Fruit fly (Drosophila melanogaster): Measurements from ENCODE around the gene CG14340.

Gene CG14340

dm6 chr2L:1152693-1153092 lies 40.0 kb downstream of the CG14340 start:
- no peak for TF ChIP-seq N (GFP tag; optimal IDR thresholded peaks at IDR 0.05)
- TF ChIP-seq h (GFP tag; optimal IDR thresholded peaks at IDR 0.05) = no peak
- no peak for TF ChIP-seq rgr (GFP tag; optimal IDR thresholded peaks at IDR 0.05)
- TF ChIP-seq Dfd (GFP tag; optimal IDR thresholded peaks at IDR 0.05) = peak; percentile 99

DNA sequence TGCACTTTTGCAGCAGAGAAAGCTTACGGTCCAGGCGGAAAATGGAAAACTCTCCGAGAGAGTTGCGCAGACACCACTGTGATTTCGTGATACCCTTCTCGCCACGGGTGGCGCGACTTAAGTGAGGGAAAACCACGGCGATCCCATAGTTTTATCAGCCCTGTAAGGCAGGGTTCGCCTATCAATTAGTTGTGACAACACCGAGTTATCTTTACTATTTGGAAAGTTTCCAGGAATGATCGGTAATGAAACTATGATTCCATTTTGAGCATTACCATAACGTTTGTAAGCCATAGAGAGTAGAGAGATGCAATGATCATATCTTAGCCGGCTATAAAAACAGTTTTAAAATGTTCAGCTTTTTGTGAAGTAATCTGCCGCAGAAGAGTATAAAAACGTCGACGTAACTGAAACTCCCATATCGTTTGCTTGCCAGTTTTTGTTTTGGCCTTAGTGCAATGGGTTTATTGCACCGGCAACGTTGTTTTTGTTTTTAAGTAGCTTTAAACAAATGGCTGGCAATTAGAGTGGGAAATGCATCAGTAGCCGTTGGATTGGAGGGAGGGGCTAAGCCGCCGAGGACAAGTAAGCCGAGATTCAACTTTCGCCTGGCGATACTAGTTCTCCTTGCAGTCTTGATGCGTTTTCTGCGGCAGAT lies 44.0 kb downstream of the CG14340 start:
- TF ChIP-seq dmrt93B (GFP tag; optimal IDR thresholded peaks at IDR 0.05) (no peak), usp (GFP tag; optimal IDR thresholded peaks at IDR 0.05) (no peak), Abd-B (GFP tag; optimal IDR thresholded peaks at IDR 0.05) (no peak), h (GFP tag; optimal IDR thresholded peaks at IDR 0.05) (no peak), Mio (GFP tag; optimal IDR thresholded peaks at IDR 0.05) (no peak), pan (optimal IDR thresholded peaks at IDR 0.05) (no peak), Myc (optimal IDR thresholded peaks at IDR 0.05) (no peak), fru (GFP tag; optimal IDR thresholded peaks at IDR 0.05) (no peak), tai (GFP tag; optimal IDR thresholded peaks at IDR 0.05) (no peak), CG9705 (GFP tag; optimal IDR thresholded peaks at IDR 0.05) (no peak), psq (GFP tag; optimal IDR thresholded peaks at IDR 0.05) (no peak), brk (GFP tag; optimal IDR thresholded peaks at IDR 0.05) (no peak), Dif (GFP tag; optimal IDR thresholded peaks at IDR 0.05; ENCODE audit: partially characterized antibody) (no peak), sv (GFP tag; optimal IDR thresholded peaks at IDR 0.05) (no peak), foxo (GFP tag; optimal IDR thresholded peaks at IDR 0.05) (no peak), CG32264 (GFP tag; optimal IDR thresholded peaks at IDR 0.05) (no peak), dsf (GFP tag; optimal IDR thresholded peaks at IDR 0.05; ENCODE audit: borderline replicate concordance) (no peak), lola (GFP tag; optimal IDR thresholded peaks at IDR 0.05) (no peak), dl (GFP tag; optimal IDR thresholded peaks at IDR 0.05; ENCODE audit: insufficient read depth in 1 of 2, partially characterized antibody in 2 of 2) (no peak)

dm6 chr2L:1157357-1157678 lies 44.6 kb downstream of the CG14340 start:
- TF ChIP-seq HLH106 (tag; optimal IDR thresholded peaks at IDR 0.05) = no peak
- peak; percentile 20 for TF ChIP-seq fru (GFP tag; optimal IDR thresholded peaks at IDR 0.05)

DNA sequence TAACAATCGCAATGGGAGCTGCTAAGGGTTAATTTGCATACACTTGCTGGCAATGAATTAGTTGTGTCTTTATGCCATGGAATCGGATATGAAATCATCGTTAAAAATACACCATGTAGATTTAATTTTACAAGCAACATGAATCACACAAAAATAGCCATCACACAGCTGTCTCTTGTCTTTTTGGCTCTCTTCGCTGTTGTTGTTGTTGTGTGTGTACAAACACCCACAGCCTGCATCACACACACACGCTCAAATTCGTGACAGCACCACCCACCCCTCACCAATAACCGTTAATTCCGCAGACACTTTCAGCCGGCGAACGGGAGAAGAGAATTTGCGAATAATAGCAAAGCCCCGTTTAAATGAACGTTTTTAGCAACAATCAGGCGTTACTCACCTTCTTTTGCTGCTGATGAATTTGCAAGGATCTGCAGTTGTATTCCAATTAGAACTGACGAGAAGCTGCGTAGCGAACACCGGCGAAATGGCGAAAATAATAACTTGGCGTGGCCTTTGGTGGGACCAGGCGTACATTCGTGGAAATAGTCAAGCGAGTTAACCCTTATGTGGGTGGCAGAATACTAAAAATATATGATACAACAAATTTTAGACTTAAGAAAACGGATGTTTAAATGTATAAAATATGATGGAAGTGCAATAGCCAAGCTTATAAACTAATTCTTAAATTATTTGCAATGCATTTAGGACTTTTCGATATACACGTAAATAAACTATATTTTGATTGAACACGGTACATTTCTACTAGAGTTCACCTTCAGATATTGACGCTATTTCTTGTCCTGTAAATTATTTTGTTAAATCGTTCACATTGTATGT lies 45.2 kb downstream of the CG14340 start, which contains the start of gene capt:
Gene capt, minus strand, starts transcription at position 584 of the 840 bp plus-strand sequence.
- peak; percentile 60 for TF ChIP-seq woc (GFP tag; optimal IDR thresholded peaks at IDR 0.05)
- peak; percentile 21 for TF ChIP-seq ey (GFP tag; optimal IDR thresholded peaks at IDR 0.05)
- no peak for TF ChIP-seq Rel (GFP tag; optimal IDR thresholded peaks at IDR 0.05)
- TF ChIP-seq Rel (tag; optimal IDR thresholded peaks at IDR 0.05) = peak; percentile 31
- peak; percentile 1 for TF ChIP-seq psq (GFP tag; optimal IDR thresholded peaks at IDR 0.05)
- no peak for TF ChIP-seq jim (GFP tag; optimal IDR thresholded peaks at IDR 0.05)
- peak; percentile 21 for TF ChIP-seq rgr (GFP tag; optimal IDR thresholded peaks at IDR 0.05)
- peak; percentile 1 for TF ChIP-seq Sp1 (GFP tag; optimal IDR thresholded peaks at IDR 0.05)
- peak; percentile 2 for TF ChIP-seq dmrt93B (GFP tag; optimal IDR thresholded peaks at IDR 0.05)
- no peak for TF ChIP-seq Mio (GFP tag; optimal IDR thresholded peaks at IDR 0.05)
- peak; percentile 55 for TF ChIP-seq HLH106 (tag; optimal IDR thresholded peaks at IDR 0.05)
- peak; percentile 3 for TF ChIP-seq CG9705 (GFP tag; optimal IDR thresholded peaks at IDR 0.05)
- TF ChIP-seq foxo (GFP tag; optimal IDR thresholded peaks at IDR 0.05) = peak in 1 of 2 experiments; percentile 22
- peak; percentile 25 for TF ChIP-seq sv (GFP tag; optimal IDR thresholded peaks at IDR 0.05)
- no peak for TF ChIP-seq Hr83 (GFP tag; optimal IDR thresholded peaks at IDR 0.05; ENCODE audit: poor library complexity, severe bottlenecking)
- peak; percentile 27 for TF ChIP-seq Myc (optimal IDR thresholded peaks at IDR 0.05)
- TF ChIP-seq fru (GFP tag; optimal IDR thresholded peaks at IDR 0.05) = no peak
- peak; percentile 10 for TF ChIP-seq h (GFP tag; optimal IDR thresholded peaks at IDR 0.05)
- peak; percentile 41 for TF ChIP-seq N (GFP tag; optimal IDR thresholded peaks at IDR 0.05)
